Worm (Caenorhabditis elegans): ENCODE measurements around the gene srab-6.

DNA sequence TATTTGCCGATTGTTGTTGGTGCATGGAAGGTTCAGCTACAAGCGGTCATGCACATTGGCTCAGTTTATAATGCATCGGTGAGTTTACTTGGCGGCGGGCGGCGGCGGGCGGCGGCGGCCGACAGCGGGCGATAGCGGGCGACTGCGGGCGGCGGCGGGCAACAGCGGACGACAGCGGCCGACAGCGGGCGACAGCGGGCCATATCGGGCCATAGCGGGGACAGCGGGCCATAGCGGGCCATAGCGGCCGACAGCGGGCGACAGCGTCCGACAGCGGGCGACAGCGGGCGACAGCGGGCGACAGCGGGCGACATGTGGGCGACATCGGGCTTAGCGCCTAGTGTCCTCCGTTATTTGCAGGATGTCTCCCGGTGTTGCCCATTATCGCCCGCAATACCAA, 19.6 kb downstream of the srab-6 start:
- TF ChIP-seq ceh-18 (tag; optimal IDR thresholded peaks at IDR 0.05) (no peak), fkh-10 (GFP tag; optimal IDR thresholded peaks at IDR 0.05) (no peak), ceh-24 (tag; optimal IDR thresholded peaks at IDR 0.05) (no peak), hlh-6 (tag; optimal IDR thresholded peaks at IDR 0.05) (no peak), T23F11.4 (GFP tag; optimal IDR thresholded peaks at IDR 0.05) (no peak), sox-4 (tag; optimal IDR thresholded peaks at IDR 0.05) (no peak), pat-9 (tag; optimal IDR thresholded peaks at IDR 0.05) (no peak), ceh-2 (tag; optimal IDR thresholded peaks at IDR 0.05) (no peak), eyg-1 (tag; optimal IDR thresholded peaks at IDR 0.05) (no peak), che-1 (tag; optimal IDR thresholded peaks at IDR 0.05) (no peak)
